Fruit fly (Drosophila melanogaster) whole organism, embryonic: ENCODE data around the gene Ugt37C2.

Experiments
- CG10565 ChIP-seq: fragments of 200-800 bp; sonication (Bioruptor generic); optimal IDR thresholded peaks from 3 replicates; lab custom pipeline; 2016; ENCODE audit warnings: missing biosample characterization, mild to moderate bottlenecking, missing genetic modification characterization
- CG11085 ChIP-seq: fragments of 200-800 bp; sonication (Bioruptor generic); IDR thresholded peaks from 2 replicates; pipeline ENCODE4 v1.3.6; 2022; ENCODE audit warnings: missing biosample characterization, missing genetic modification characterization
- CG11093 ChIP-seq: fragments of 200-800 bp; sonication (Bioruptor generic); IDR thresholded peaks from 3 replicates; pipeline ENCODE4 v1.3.6; 2022; ENCODE audit warnings: missing biosample characterization, missing genetic modification characterization
- CG11247 ChIP-seq: fragments of 200-800 bp; sonication (Bioruptor generic); IDR thresholded peaks from 2 replicates; pipeline ENCODE4 v1.3.6; 2022; ENCODE audit warnings: missing biosample characterization, missing genetic modification characterization
- CG11723 ChIP-seq: fragments of 200-800 bp; sonication (Bioruptor generic); optimal IDR thresholded peaks from 2 replicates; lab custom pipeline; 2017; ENCODE audit warnings: missing biosample characterization, mild to moderate bottlenecking, missing genetic modification characterization
- CG12155 ChIP-seq: fragments of 200-800 bp; sonication (Bioruptor generic); optimal IDR thresholded peaks from 3 replicates; lab custom pipeline; 2016; ENCODE audit warnings: missing biosample characterization, missing genetic modification characterization
- CG17385 ChIP-seq: fragments of 200-800 bp; sonication (Bioruptor generic); optimal IDR thresholded peaks from 3 replicates; lab custom pipeline; 2018; ENCODE audit warnings: missing biosample characterization, mild to moderate bottlenecking, missing genetic modification characterization
- CG18476 ChIP-seq: fragments of 200-800 bp; sonication (Bioruptor generic); optimal IDR thresholded peaks from 2 replicates; lab custom pipeline; 2016; ENCODE audit warnings: missing biosample characterization, mild to moderate bottlenecking, missing genetic modification characterization
- CG2202 ChIP-seq: fragments of 200-800 bp; sonication (Bioruptor generic); optimal IDR thresholded peaks from 2 replicates; lab custom pipeline; 2018; ENCODE audit warnings: missing biosample characterization, mild to moderate bottlenecking, missing genetic modification characterization
- CG32532 ChIP-seq: fragments of 200-800 bp; sonication (Bioruptor generic); IDR thresholded peaks from 2 replicates; pipeline ENCODE4 v1.3.6; 2022; ENCODE audit warnings: missing biosample characterization, missing genetic modification characterization
- CG3726 ChIP-seq: fragments of 200-800 bp; sonication (Bioruptor generic); IDR thresholded peaks from 3 replicates; pipeline ENCODE4, ENCODE4 v1.3.6; 2022; ENCODE audit warnings: missing biosample characterization, missing genetic modification characterization
- CG3838 ChIP-seq: fragments of 200-800 bp; sonication (Bioruptor generic); optimal IDR thresholded peaks from 3 replicates; lab custom pipeline; 2016; ENCODE audit warnings: missing biosample characterization, missing genetic modification characterization
- CG3995 ChIP-seq: fragments of 200-800 bp; sonication (Bioruptor generic); optimal IDR thresholded peaks from 3 replicates; lab custom pipeline; 2016; ENCODE audit warnings: missing biosample characterization, missing genetic modification characterization
- CG5180 ChIP-seq: fragments of 200-800 bp; sonication (Bioruptor generic); optimal IDR thresholded peaks from 3 replicates; lab custom pipeline; 2017; ENCODE audit warnings: missing biosample characterization, missing genetic modification characterization, mild to moderate bottlenecking, moderate library complexity, missing genetic modification reagents
- CG7987 ChIP-seq: fragments of 200-800 bp; sonication (Bioruptor generic); optimal IDR thresholded peaks from 2 replicates; lab custom pipeline; 2018; ENCODE audit warnings: missing biosample characterization, mild to moderate bottlenecking, missing genetic modification characterization, moderate library complexity
- CG8290 ChIP-seq, 3 experiments: fragments of 200-800 bp; sonication (Bioruptor generic); optimal IDR thresholded peaks; 2 replicates each; lab custom pipeline; 2016 to 2019; ENCODE audit warnings: missing biosample characterization in 3 of 3, missing genetic modification characterization in 3 of 3, mild to moderate bottlenecking in 2 of 3, moderate library complexity in 1 of 3
- CG9437 ChIP-seq: fragments of 200-800 bp; sonication (Bioruptor generic); optimal IDR thresholded peaks from 2 replicates; lab custom pipeline; 2018; ENCODE audit warnings: missing biosample characterization, mild to moderate bottlenecking, missing genetic modification characterization
- CG9876 ChIP-seq: fragments of 200-800 bp; sonication (Bioruptor generic); optimal IDR thresholded peaks from 2 replicates; lab custom pipeline; 2016; ENCODE audit warnings: missing biosample characterization, missing genetic modification characterization
- CTCF ChIP-seq: fragments of 200-800 bp; sonication (Bioruptor generic); optimal IDR thresholded peaks from 2 replicates; lab custom pipeline; 2017; ENCODE audit warnings: missing biosample characterization, mild to moderate bottlenecking, missing genetic modification characterization, moderate library complexity
- CrebB ChIP-seq: fragments of 200-800 bp; sonication (Bioruptor generic); optimal IDR thresholded peaks from 3 replicates; lab custom pipeline; 2018; ENCODE audit warnings: missing biosample characterization, mild to moderate bottlenecking, missing genetic modification characterization
- D19B ChIP-seq: fragments of 200-800 bp; sonication (Bioruptor generic); optimal IDR thresholded peaks from 2 replicates; lab custom pipeline; 2017; ENCODE audit warnings: missing biosample characterization, mild to moderate bottlenecking, missing genetic modification characterization
- Deaf1 ChIP-seq: fragments of 200-800 bp; optimal IDR thresholded peaks from 3 replicates; lab custom pipeline; 2019; ENCODE audit warnings: missing biosample characterization, mild to moderate bottlenecking, missing genetic modification characterization, moderate library complexity
- ERR ChIP-seq: fragments of 200-800 bp; sonication (Bioruptor generic); optimal IDR thresholded peaks from 2 replicates; lab custom pipeline; 2016; ENCODE audit warnings: missing biosample characterization, missing genetic modification characterization
- Fer1 ChIP-seq: fragments of 200-800 bp; sonication (Bioruptor generic); optimal IDR thresholded peaks from 2 replicates; lab custom pipeline; 2017; ENCODE audit warnings: missing biosample characterization, mild to moderate bottlenecking, missing genetic modification characterization
- Hey ChIP-seq: fragments of 200-800 bp; sonication (Bioruptor generic); optimal IDR thresholded peaks from 3 replicates; lab custom pipeline; 2018; ENCODE audit warnings: missing biosample characterization, mild to moderate bottlenecking, missing genetic modification characterization
- Hr78 ChIP-seq, 2 experiments: fragments of 200-800 bp in 1 of 2; fragments of >200 bp in 1 of 2; sonication (Bioruptor generic) in 1 of 2; optimal IDR thresholded peaks; 2 replicates each; lab custom pipeline; 2017 to 2019; ENCODE audit warnings: missing biosample characterization in 2 of 2, missing genetic modification characterization in 2 of 2, mild to moderate bottlenecking in 1 of 2, moderate library complexity in 1 of 2
- Jarid2 ChIP-seq: fragments of 200-800 bp; sonication (Bioruptor generic); optimal IDR thresholded peaks from 3 replicates; lab custom pipeline; 2017; ENCODE audit warnings: mild to moderate bottlenecking, missing biosample characterization, missing genetic modification reagents, missing genetic modification characterization
- Myb ChIP-seq: fragments of 200-800 bp; sonication (Bioruptor generic); optimal IDR thresholded peaks from 2 replicates; lab custom pipeline; 2016; ENCODE audit warnings: missing biosample characterization, missing genetic modification characterization
- abd-A ChIP-seq: fragments of 200-800 bp; sonication (Bioruptor generic); optimal IDR thresholded peaks from 3 replicates; lab custom pipeline; 2019; ENCODE audit warnings: missing biosample characterization, mild to moderate bottlenecking, missing genetic modification characterization, moderate library complexity
- amos ChIP-seq: fragments of 200-800 bp; sonication (Bioruptor generic); IDR thresholded peaks from 2 replicates; pipeline ENCODE4 v1.3.6; 2022; ENCODE audit warnings: missing biosample characterization, missing genetic modification characterization; ENCODE audit not compliant: partially characterized antibody
- chinmo ChIP-seq: fragments of 200-800 bp; sonication (Bioruptor generic); IDR thresholded peaks from 4 replicates; pipeline ENCODE4 v1.3.6; 2022; ENCODE audit warnings: missing biosample characterization, missing genetic modification characterization; ENCODE audit not compliant: partially characterized antibody
- crc ChIP-seq: fragments of 200-800 bp; sonication (Bioruptor generic); optimal IDR thresholded peaks from 2 replicates; lab custom pipeline; 2016; ENCODE audit warnings: missing biosample characterization, missing genetic modification characterization
- dan ChIP-seq: fragments of 200-800 bp; sonication (Bioruptor generic); IDR thresholded peaks from 2 replicates; pipeline ENCODE4 v1.3.6; 2022; ENCODE audit warnings: missing biosample characterization, missing genetic modification characterization
- ems ChIP-seq: fragments of 200-800 bp; sonication (Bioruptor generic); optimal IDR thresholded peaks from 3 replicates; lab custom pipeline; 2016; ENCODE audit warnings: missing biosample characterization, missing genetic modification characterization
- fd102C ChIP-seq: fragments of 200-800 bp; sonication (Bioruptor generic); optimal IDR thresholded peaks from 2 replicates; lab custom pipeline; 2018; ENCODE audit warnings: missing biosample characterization, mild to moderate bottlenecking, missing genetic modification characterization, moderate library complexity
- grau ChIP-seq: fragments of 200-800 bp; optimal IDR thresholded peaks from 3 replicates; lab custom pipeline; 2019; ENCODE audit warnings: missing biosample characterization, mild to moderate bottlenecking, missing genetic modification characterization, moderate library complexity
- grn ChIP-seq: fragments of 200-800 bp; sonication (Bioruptor generic); optimal IDR thresholded peaks from 3 replicates; lab custom pipeline; 2017; ENCODE audit warnings: missing biosample characterization, missing genetic modification characterization
- hbn ChIP-seq: fragments of 200-800 bp; sonication (Bioruptor generic); IDR thresholded peaks from 2 replicates; pipeline ENCODE4 v1.3.6; 2022; ENCODE audit warnings: missing biosample characterization, missing genetic modification characterization; ENCODE audit not compliant: partially characterized antibody
- her ChIP-seq: fragments of 200-800 bp; sonication (Bioruptor generic); optimal IDR thresholded peaks from 2 replicates; lab custom pipeline; 2016; ENCODE audit warnings: missing biosample characterization, missing genetic modification characterization
- lab ChIP-seq: fragments of 200-800 bp; sonication (Bioruptor generic); optimal IDR thresholded peaks from 3 replicates; lab custom pipeline; 2017; ENCODE audit warnings: missing biosample characterization, missing genetic modification characterization, mild to moderate bottlenecking, moderate library complexity, missing genetic modification reagents
- lbe ChIP-seq: fragments of 200-800 bp; sonication (Bioruptor generic); optimal IDR thresholded peaks from 2 replicates; lab custom pipeline; 2016; ENCODE audit warnings: missing biosample characterization, mild to moderate bottlenecking, missing genetic modification characterization
- mirr ChIP-seq: fragments of 200-800 bp; sonication (Bioruptor generic); optimal IDR thresholded peaks from 3 replicates; lab custom pipeline; 2018; ENCODE audit warnings: missing biosample characterization, mild to moderate bottlenecking, missing genetic modification characterization
- odd ChIP-seq: fragments of 200-800 bp; sonication (Bioruptor generic); optimal IDR thresholded peaks from 2 replicates; lab custom pipeline; 2017; ENCODE audit warnings: missing biosample characterization, mild to moderate bottlenecking, missing genetic modification characterization
- pan ChIP-seq, 4 experiments: fragments of >200 bp in 3 of 4; fragments of 200-800 bp in 1 of 4; sonication (Bioruptor generic) in 1 of 4; optimal IDR thresholded peaks in 3 of 4; IDR thresholded peaks in 1 of 4; 2 replicates each; pipeline versions ENCODE4 v1.3.6 to Lab custom; 2017 to 2022; ENCODE audit warnings: missing biosample characterization in 2 of 4, missing genetic modification characterization in 2 of 4, mixed read lengths in 1 of 4
- run ChIP-seq: fragments of 200-800 bp; sonication (Bioruptor generic); optimal IDR thresholded peaks from 3 replicates; lab custom pipeline; 2018; ENCODE audit warnings: missing biosample characterization, mild to moderate bottlenecking, missing genetic modification characterization
- so ChIP-seq: fragments of 200-800 bp; sonication (Bioruptor generic); IDR thresholded peaks from 3 replicates; pipeline ENCODE4 v1.3.6; 2022; ENCODE audit warnings: missing biosample characterization, missing genetic modification characterization
- stwl ChIP-seq: fragments of 200-800 bp; sonication (Bioruptor generic); optimal IDR thresholded peaks from 3 replicates; lab custom pipeline; 2018; ENCODE audit warnings: missing biosample characterization, mild to moderate bottlenecking, missing genetic modification characterization, moderate library complexity
- tin ChIP-seq: fragments of 200-800 bp; sonication (Bioruptor generic); optimal IDR thresholded peaks from 3 replicates; lab custom pipeline; 2016; ENCODE audit warnings: missing biosample characterization, missing genetic modification characterization
- twi ChIP-seq: fragments of 200-800 bp; optimal IDR thresholded peaks from 2 replicates; lab custom pipeline; 2019; ENCODE audit warnings: missing biosample characterization, mild to moderate bottlenecking, missing genetic modification characterization, moderate library complexity
- vvl ChIP-seq: fragments of 200-800 bp; sonication (Bioruptor generic); IDR thresholded peaks from 2 replicates; pipeline ENCODE4 v1.3.6; 2022; ENCODE audit warnings: missing biosample characterization, missing genetic modification characterization

Ugt37C2 gene

dm6 chr2L:16790671-16791270, 3.2 kb upstream of the Ugt37C2 start, which contains the start of gene Cyt-b5-r (continued):
- no peak for TF ChIP-seq lbe (GFP tag; lab: Kevin White, UChicago)
- no peak for TF ChIP-seq CG11085
- TF ChIP-seq CG18476 (GFP tag; lab: Kevin White, UChicago) = no peak
- TF ChIP-seq Myb (GFP tag; lab: Kevin White, UChicago) = no peak
- peak; percentile 27 for TF ChIP-seq Hey
- no peak for TF ChIP-seq CG11247 (GFP tag; lab: Robert Waterston, UW)
- no peak for TF ChIP-seq D19B
- peak in 1 of 2 experiments; percentile 56 for TF ChIP-seq Hr78 (GFP tag; optimal IDR thresholded peaks at IDR 0.05; lab: Kevin White, UChicago)
- no peak for TF ChIP-seq CG3726
- no peak for TF ChIP-seq CG11093 (GFP tag; lab: Robert Waterston, UW)
- no peak for TF ChIP-seq ems (GFP tag; lab: Kevin White, UChicago)
- no peak for TF ChIP-seq fd102C
- TF ChIP-seq CG10565 (GFP tag; lab: Kevin White, UChicago) = no peak
- TF ChIP-seq tin = no peak
- 0 out of 4 replicates have a peak, but pooled peaks have one; percentile 42 for TF ChIP-seq chinmo (GFP tag; lab: Robert Waterston, UW)
- TF ChIP-seq grn = peak; percentile 62
- no peak for TF ChIP-seq stwl (tag; lab: Kevin White, UChicago)
- TF ChIP-seq Fer1 (GFP tag; lab: Kevin White, UChicago) = no peak
- no peak for TF ChIP-seq CG9876
- TF ChIP-seq twi (tag; lab: Kevin White, UChicago) = no peak
- no peak for TF ChIP-seq dan (GFP tag; lab: Robert Waterston, UW)
- TF ChIP-seq CG17385 (GFP tag; lab: Kevin White, UChicago) = peak; percentile 26
- TF ChIP-seq CG3995 (GFP tag; lab: Kevin White, UChicago) = no peak
- TF ChIP-seq crc (GFP tag; lab: Kevin White, UChicago) = no peak
- TF ChIP-seq CG11723 = no peak
- no peak for TF ChIP-seq abd-A (tag; lab: Kevin White, UChicago)
- no peak for TF ChIP-seq CG2202 (tag; lab: Kevin White, UChicago)

dm6 chr2L:16791345-16791744, 2.7 kb upstream of the Ugt37C2 start, which contains the start of gene CG17928:
TSS of gene CG17928 (plus strand) at chr2L:16791568.
- TF ChIP-seq hbn (GFP tag; lab: Robert Waterston, UW) (0 out of 2 replicates have a peak, but pooled peaks have one; percentile 13), odd (GFP tag; lab: Kevin White, UChicago) (no peak), CG32532 (0 out of 2 replicates have a peak, but pooled peaks have one; percentile 11), Deaf1 (peak; percentile 92), lab (GFP tag; lab: Kevin White, UChicago) (no peak), CG5180 (GFP tag; lab: Kevin White, UChicago) (no peak), CrebB (no peak), CG12155 (GFP tag; lab: Kevin White, UChicago) (peak; percentile 10), pan (optimal IDR thresholded peaks at IDR 0.05; lab: Kevin White, UChicago) (no peak), pan (GFP tag; optimal IDR thresholded peaks at IDR 0.05 in 1 of 2, IDR thresholded peaks at IDR 0.05 in 1 of 2) (peak in 1 of 2 experiments; percentile 12), Jarid2 (peak; percentile 67), her (GFP tag; lab: Kevin White, UChicago) (no peak), grau (tag; lab: Kevin White, UChicago) (no peak), CTCF (GFP tag; lab: Kevin White, UChicago) (peak; percentile 9), CG9437 (GFP tag; lab: Kevin White, UChicago) (peak; percentile 70), CG8290 (GFP tag; optimal IDR thresholded peaks at IDR 0.05; lab: Kevin White, UChicago) (no peak), CG8290 (tag; optimal IDR thresholded peaks at IDR 0.05; lab: Kevin White, UChicago) (peak in 1 of 2 experiments; percentile 45), mirr (peak; percentile 21), CG3838 (GFP tag; lab: Kevin White, UChicago) (no peak), CG7987 (GFP tag; lab: Kevin White, UChicago) (no peak), so (GFP tag; lab: Robert Waterston, UW) (0 out of 3 replicates have a peak, but pooled peaks have one; percentile 7), run (tag; lab: Kevin White, UChicago) (peak; percentile 67), vvl (peak; percentile 72), ERR (GFP tag; lab: Kevin White, UChicago) (no peak), amos (peak; percentile 9; the same call in 1 of the 2 replicates)
